Fruit fly (Drosophila melanogaster) whole organism, prepupa: ENCODE results near the gene CG17118.
A peak's percentile ranks its signal among the peaks of the same experiment; 100 is the strongest.

Source experiments
- Blimp-1 ChIP-seq: fragments of 200-800 bp; sonication (Bioruptor generic); optimal IDR thresholded peaks from 3 replicates; lab custom pipeline; 2017; ENCODE audit warnings: missing biosample characterization, missing genetic modification characterization, mild to moderate bottlenecking, moderate library complexity, missing genetic modification reagents
- CG10631 ChIP-seq: fragments of 200-800 bp; sonication (Bioruptor generic); optimal IDR thresholded peaks from 2 replicates; lab custom pipeline; 2016; ENCODE audit warnings: missing biosample characterization, missing genetic modification characterization
- CG10669 ChIP-seq: fragments of 200-800 bp; sonication (Bioruptor generic); optimal IDR thresholded peaks from 3 replicates; lab custom pipeline; 2018; ENCODE audit warnings: missing biosample characterization, mild to moderate bottlenecking, missing genetic modification characterization, moderate library complexity
- CG11294 ChIP-seq: fragments of 200-800 bp; sonication (Bioruptor generic); IDR thresholded peaks from 2 replicates; pipeline ENCODE4 v1.3.6; 2022; ENCODE audit warnings: missing biosample characterization, missing genetic modification characterization
- CG15336 ChIP-seq: fragments of 200-800 bp; sonication (Bioruptor generic); IDR thresholded peaks from 2 replicates; pipeline ENCODE4 v1.3.6; 2022; ENCODE audit warnings: missing biosample characterization, missing genetic modification characterization
- CG16779 ChIP-seq: fragments of 200-800 bp; sonication (Bioruptor generic); optimal IDR thresholded peaks from 3 replicates; lab custom pipeline; 2017; ENCODE audit warnings: missing biosample characterization, mild to moderate bottlenecking, missing genetic modification characterization
- CG3032 ChIP-seq: fragments of 200-800 bp; optimal IDR thresholded peaks from 2 replicates; lab custom pipeline; 2019; ENCODE audit warnings: missing biosample characterization, mild to moderate bottlenecking, missing genetic modification characterization, moderate library complexity
- CG32006 ChIP-seq: fragments of 200-800 bp; sonication (Bioruptor generic); optimal IDR thresholded peaks from 3 replicates; lab custom pipeline; 2017; ENCODE audit warnings: missing biosample characterization, mild to moderate bottlenecking, missing genetic modification characterization
- CG34406 ChIP-seq: fragments of 200-800 bp; sonication (Bioruptor generic); optimal IDR thresholded peaks from 3 replicates; lab custom pipeline; 2016; ENCODE audit warnings: missing biosample characterization, missing genetic modification characterization
- CG4318 ChIP-seq: fragments of 200-800 bp; sonication (Bioruptor generic); optimal IDR thresholded peaks from 3 replicates; lab custom pipeline; 2017; ENCODE audit warnings: missing biosample characterization, mild to moderate bottlenecking, missing genetic modification characterization
- CG6163 ChIP-seq: fragments of 200-800 bp; sonication (Bioruptor generic); IDR thresholded peaks from 3 replicates; pipeline ENCODE4 v1.3.6; 2022; ENCODE audit warnings: missing biosample characterization, missing genetic modification characterization
- CG6276 ChIP-seq: fragments of 200-800 bp; sonication (Bioruptor generic); optimal IDR thresholded peaks from 2 replicates; lab custom pipeline; 2017; ENCODE audit warnings: missing biosample characterization, mild to moderate bottlenecking, missing genetic modification characterization
- CG6808 ChIP-seq: fragments of 200-800 bp; sonication (Bioruptor generic); optimal IDR thresholded peaks from 3 replicates; lab custom pipeline; 2017; ENCODE audit warnings: missing biosample characterization, missing genetic modification characterization, mild to moderate bottlenecking, moderate library complexity, missing genetic modification reagents
- CG6854 ChIP-seq: fragments of 200-800 bp; sonication (Bioruptor generic); optimal IDR thresholded peaks from 2 replicates; lab custom pipeline; 2017; ENCODE audit warnings: missing biosample characterization, mild to moderate bottlenecking, missing genetic modification characterization
- CG8632 ChIP-seq: fragments of 200-800 bp; sonication (Bioruptor generic); optimal IDR thresholded peaks from 3 replicates; lab custom pipeline; 2016; ENCODE audit warnings: missing biosample characterization, missing genetic modification characterization
- CG9139 ChIP-seq: fragments of 200-800 bp; sonication (Bioruptor generic); optimal IDR thresholded peaks from 3 replicates; lab custom pipeline; 2017; ENCODE audit warnings: missing biosample characterization, mild to moderate bottlenecking, missing genetic modification characterization
- Eip78C ChIP-seq: fragments of 200-800 bp; sonication (Bioruptor generic); peaks from one replicate; lab custom pipeline; 2016; ENCODE audit warnings: missing biosample characterization, missing genetic modification characterization
- Eip93F ChIP-seq: fragments of 200-800 bp; sonication (Bioruptor generic); optimal IDR thresholded peaks from 2 replicates; lab custom pipeline; 2016; ENCODE audit warnings: missing biosample characterization, mild to moderate bottlenecking, missing genetic modification characterization
- Gug ChIP-seq: fragments of 200-800 bp; sonication (Bioruptor generic); IDR thresholded peaks from 2 replicates; pipeline ENCODE4 v1.3.6; 2022; ENCODE audit warnings: missing biosample characterization, missing genetic modification characterization
- Hr38 ChIP-seq: sonication (Bioruptor generic); optimal IDR thresholded peaks from 2 replicates; lab custom pipeline; 2016; ENCODE audit warnings: missing biosample characterization, missing genetic modification characterization
- Hr4 ChIP-seq: fragments of 200-800 bp; sonication (Bioruptor generic); optimal IDR thresholded peaks from 3 replicates; lab custom pipeline; 2016; ENCODE audit warnings: missing biosample characterization, missing genetic modification characterization
- Lpt ChIP-seq: fragments of 200-800 bp; sonication (Bioruptor generic); optimal IDR thresholded peaks from 3 replicates; lab custom pipeline; 2016; ENCODE audit warnings: missing biosample characterization, missing genetic modification characterization
- Met ChIP-seq: fragments of 200-800 bp; sonication (Bioruptor generic); optimal IDR thresholded peaks from 3 replicates; lab custom pipeline; 2016; ENCODE audit warnings: missing biosample characterization, missing genetic modification characterization
- OdsH ChIP-seq: fragments of 200-800 bp; sonication (Bioruptor generic); optimal IDR thresholded peaks from 3 replicates; lab custom pipeline; 2016; ENCODE audit warnings: missing biosample characterization, missing genetic modification characterization
- Sox102F ChIP-seq: fragments of 200-800 bp; sonication (Bioruptor generic); optimal IDR thresholded peaks from 2 replicates; lab custom pipeline; 2016; ENCODE audit warnings: missing biosample characterization, mild to moderate bottlenecking, missing genetic modification characterization
- Sox14 ChIP-seq: fragments of 200-800 bp; sonication (Bioruptor generic); optimal IDR thresholded peaks from 3 replicates; lab custom pipeline; 2016; ENCODE audit warnings: missing biosample characterization, missing genetic modification characterization
- achi ChIP-seq: fragments of 200-800 bp; sonication (Bioruptor generic); optimal IDR thresholded peaks from 3 replicates; lab custom pipeline; 2016; ENCODE audit warnings: missing biosample characterization, missing genetic modification characterization
- dac ChIP-seq: fragments of 200-800 bp; sonication (Bioruptor generic); optimal IDR thresholded peaks from 2 replicates; lab custom pipeline; 2017; ENCODE audit warnings: missing biosample characterization, mild to moderate bottlenecking, missing genetic modification characterization
- dsx ChIP-seq: fragments of 200-800 bp; optimal IDR thresholded peaks from 3 replicates; lab custom pipeline; 2019; ENCODE audit warnings: missing biosample characterization, mild to moderate bottlenecking, missing genetic modification characterization, moderate library complexity; ENCODE audit not compliant: poor library complexity, severe bottlenecking
- eg ChIP-seq: fragments of 200-800 bp; sonication (Bioruptor generic); IDR thresholded peaks from 3 replicates; pipeline ENCODE4 v1.3.6; 2022; ENCODE audit warnings: missing biosample characterization, missing genetic modification characterization
- fd59A ChIP-seq: fragments of 200-800 bp; sonication (Bioruptor generic); optimal IDR thresholded peaks from 2 replicates; lab custom pipeline; 2017; ENCODE audit warnings: missing biosample characterization, mild to moderate bottlenecking, missing genetic modification characterization, missing genetic modification reagents
- fkh ChIP-seq: fragments of 200-800 bp; sonication (Bioruptor generic); optimal IDR thresholded peaks from 3 replicates; lab custom pipeline; 2017; ENCODE audit warnings: missing biosample characterization, mild to moderate bottlenecking, missing genetic modification characterization, moderate library complexity
- lz ChIP-seq: fragments of 200-800 bp; sonication (Bioruptor generic); optimal IDR thresholded peaks from 3 replicates; lab custom pipeline; 2016; ENCODE audit warnings: missing biosample characterization, missing genetic modification characterization
- net ChIP-seq: fragments of 200-800 bp; sonication (Bioruptor generic); optimal IDR thresholded peaks from 3 replicates; lab custom pipeline; 2016; ENCODE audit warnings: missing biosample characterization, missing genetic modification characterization
- pdm3 ChIP-seq: fragments of 200-800 bp; sonication (Bioruptor generic); optimal IDR thresholded peaks from 3 replicates; lab custom pipeline; 2016; ENCODE audit warnings: missing biosample characterization, missing genetic modification characterization
- salr ChIP-seq, 2 experiments: fragments of 200-800 bp; sonication (Bioruptor generic); optimal IDR thresholded peaks; 3 replicates each; lab custom pipeline; 2016 to 2018; ENCODE audit warnings: missing biosample characterization in 2 of 2, missing genetic modification characterization in 2 of 2, mild to moderate bottlenecking in 1 of 2
- svp ChIP-seq: fragments of 200-800 bp; sonication (Bioruptor generic); peaks from one replicate; lab custom pipeline; 2016; ENCODE audit warnings: missing biosample characterization, missing genetic modification characterization
- vri ChIP-seq: fragments of 200-800 bp; sonication (Bioruptor generic); optimal IDR thresholded peaks from 3 replicates; lab custom pipeline; 2016; ENCODE audit warnings: missing biosample characterization, mild to moderate bottlenecking, missing genetic modification characterization

The CG17118 gene

dm6 chr2L:10748218-10748617 is 18.2 kb downstream of the CG17118 start (continued):
- peak; percentile 62 for TF ChIP-seq CG32006
- TF ChIP-seq CG6276 = peak; percentile 47
- peak; percentile 80 for TF ChIP-seq Eip78C
- no peak for TF ChIP-seq CG9139
- TF ChIP-seq net (GFP tag; lab: Kevin White, UChicago) = peak; percentile 56
- no peak for TF ChIP-seq Eip93F
- peak; percentile 7 for TF ChIP-seq lz
- TF ChIP-seq Hr38 (GFP tag; lab: Kevin White, UChicago) = no peak
- TF ChIP-seq Sox102F = no peak
- no peak for TF ChIP-seq pdm3 (GFP tag; lab: Kevin White, UChicago)
- TF ChIP-seq Met (GFP tag; lab: Kevin White, UChicago) = no peak

- TF ChIP-seq vri (GFP tag; lab: Kevin White, UChicago) (peak; percentile 43), svp (GFP tag; lab: Kevin White, UChicago) (peak; percentile 62), CG10631 (GFP tag; lab: Kevin White, UChicago) (no peak)
Observed at dm6 chr2L:10749607-10750467, 19.8 kb downstream of the CG17118 start.

dm6 chr2L:10750915-10751612 is 21.0 kb downstream of the CG17118 start:
- TF ChIP-seq CG10669 (GFP tag; lab: Kevin White, UChicago) (no peak), salr (GFP tag; optimal IDR thresholded peaks at IDR 0.05; lab: Kevin White, UChicago) (no peak), CG16779 (tag; lab: Kevin White, UChicago) (no peak), Lpt (GFP tag; lab: Kevin White, UChicago) (no peak), achi (GFP tag; lab: Kevin White, UChicago) (no peak), Sox14 (GFP tag; lab: Kevin White, UChicago) (no peak), svp (GFP tag; lab: Kevin White, UChicago) (peak; percentile 1), CG34406 (no peak)

dm6 chr2L:10751879-10752620 is 22.0 kb downstream of the CG17118 start:
- TF ChIP-seq Lpt (GFP tag; lab: Kevin White, UChicago) (peak; percentile 58), dac (peak; percentile 50), CG8632 (GFP tag; lab: Kevin White, UChicago) (no peak), fkh (GFP tag; lab: Kevin White, UChicago) (peak; percentile 99), Gug (GFP tag; lab: Robert Waterston, UW) (peak; percentile 36; the same call in 1 of the 2 replicates), Hr38 (GFP tag; lab: Kevin White, UChicago) (no peak), CG6276 (peak; percentile 71), achi (GFP tag; lab: Kevin White, UChicago) (peak; percentile 36), Met (GFP tag; lab: Kevin White, UChicago) (no peak), CG6808 (GFP tag; lab: Kevin White, UChicago) (peak; percentile 13), CG10631 (GFP tag; lab: Kevin White, UChicago) (peak; percentile 20), CG10669 (GFP tag; lab: Kevin White, UChicago) (no peak), CG15336 (GFP tag; lab: Robert Waterston, UW) (peak; percentile 71), salr (GFP tag; optimal IDR thresholded peaks at IDR 0.05; lab: Kevin White, UChicago) (peak in 1 of 2 experiments; percentile 55), CG6854 (GFP tag; lab: Kevin White, UChicago) (no peak), CG11294 (GFP tag; lab: Robert Waterston, UW) (peak; percentile 51; the same call in 1 of the 2 replicates), Sox14 (GFP tag; lab: Kevin White, UChicago) (peak; percentile 9), dsx (GFP tag; lab: Kevin White, UChicago) (no peak), CG3032 (peak; percentile 8), CG32006 (peak; percentile 87), eg (GFP tag; lab: Robert Waterston, UW) (peak; percentile 63), svp (GFP tag; lab: Kevin White, UChicago) (peak; percentile 51), net (GFP tag; lab: Kevin White, UChicago) (peak; percentile 29), CG4318 (GFP tag; lab: Kevin White, UChicago) (peak; percentile 60), CG34406 (no peak), pdm3 (GFP tag; lab: Kevin White, UChicago) (peak; percentile 15), Blimp-1 (GFP tag; lab: Kevin White, UChicago) (no peak), fd59A (GFP tag; lab: Kevin White, UChicago) (peak; percentile 12), OdsH (GFP tag; lab: Kevin White, UChicago) (peak; percentile 44), Eip78C (peak; percentile 78), CG6163 (GFP tag; lab: Robert Waterston, UW) (peak; percentile 22; the same call in 1 of the 3 replicates), Hr4 (GFP tag; lab: Kevin White, UChicago) (peak; percentile 74), CG16779 (tag; lab: Kevin White, UChicago) (no peak)
